Fruit fly (Drosophila melanogaster) whole organism, wandering third instar larva: ENCODE results near the gene Polr1H.

Source experiments
- CG9705 ChIP-seq: fragments of 200-800 bp; sonication (Bioruptor generic); optimal IDR thresholded peaks from 2 replicates; lab custom pipeline; 2018; ENCODE audit warnings: missing biosample characterization, mild to moderate bottlenecking, missing genetic modification characterization
- CrebA ChIP-seq: fragments of 200-800 bp; sonication (Bioruptor generic); optimal IDR thresholded peaks from 2 replicates; lab custom pipeline; 2016; ENCODE audit warnings: missing biosample characterization, mild to moderate bottlenecking, missing genetic modification characterization, borderline replicate concordance
- Dfd ChIP-seq: fragments of >200 bp; optimal IDR thresholded peaks from 2 replicates; lab custom pipeline; 2017; ENCODE audit warnings: missing biosample characterization, missing genetic modification characterization
- HLH106 ChIP-seq: fragments of 200-800 bp; optimal IDR thresholded peaks from 3 replicates; lab custom pipeline; 2019; ENCODE audit warnings: missing biosample characterization, mild to moderate bottlenecking, missing genetic modification characterization, moderate library complexity
- Hnf4 ChIP-seq: fragments of 200-800 bp; sonication (Bioruptor generic); optimal IDR thresholded peaks from 2 replicates; lab custom pipeline; 2016; ENCODE audit warnings: missing biosample characterization, mild to moderate bottlenecking, missing genetic modification characterization
- Hr83 ChIP-seq: fragments of 200-300 bp; sonication (Bioruptor generic); optimal IDR thresholded peaks from 2 replicates; lab custom pipeline; 2016; ENCODE audit warnings: missing biosample characterization, mild to moderate bottlenecking, missing genetic modification characterization, moderate library complexity; ENCODE audit not compliant: poor library complexity, severe bottlenecking
- Jra ChIP-seq: sonication (Bioruptor generic); optimal IDR thresholded peaks from 2 replicates; lab custom pipeline; 2016; ENCODE audit warnings: missing biosample characterization, missing genetic modification characterization
- Mio ChIP-seq: sonication (Bioruptor generic); optimal IDR thresholded peaks from 2 replicates; lab custom pipeline; 2016; ENCODE audit warnings: missing biosample characterization, missing genetic modification characterization
- OdsH ChIP-seq: fragments of 200-800 bp; sonication (Bioruptor generic); optimal IDR thresholded peaks from 2 replicates; lab custom pipeline; 2016; ENCODE audit warnings: missing biosample characterization, mild to moderate bottlenecking, missing genetic modification characterization
- Rel ChIP-seq, 2 experiments: fragments of 200-800 bp; sonication (Bioruptor generic) in 1 of 2; optimal IDR thresholded peaks; 2 replicates in 1 of 2; 3 replicates in 1 of 2; lab custom pipeline; 2016 to 2019; ENCODE audit warnings: mild to moderate bottlenecking in 2 of 2, missing biosample characterization in 2 of 2, missing genetic modification characterization in 2 of 2, moderate library complexity in 1 of 2
- Sp1 ChIP-seq: fragments of 200-800 bp; sonication (Bioruptor generic); optimal IDR thresholded peaks from 3 replicates; lab custom pipeline; 2019; ENCODE audit warnings: missing biosample characterization, mild to moderate bottlenecking, missing genetic modification characterization, moderate library complexity
- Vsx2 ChIP-seq: fragments of 200-300, 225-300 bp; sonication (Bioruptor generic); optimal IDR thresholded peaks from 2 replicates; lab custom pipeline; 2018; ENCODE audit warnings: missing biosample characterization, missing genetic modification characterization; ENCODE audit not compliant: partially characterized antibody
- br ChIP-seq: fragments of 200-800 bp; sonication (Bioruptor generic); optimal IDR thresholded peaks from 2 replicates; lab custom pipeline; 2016; ENCODE audit warnings: missing biosample characterization, missing genetic modification characterization
- dmrt93B ChIP-seq: fragments of 200-800 bp; sonication (Bioruptor generic); optimal IDR thresholded peaks from 2 replicates; lab custom pipeline; 2018; ENCODE audit warnings: missing biosample characterization, mild to moderate bottlenecking, missing genetic modification characterization
- dsf ChIP-seq: sonication (Bioruptor generic); optimal IDR thresholded peaks from 2 replicates; lab custom pipeline; 2016; ENCODE audit warnings: missing biosample characterization, missing genetic modification characterization, borderline replicate concordance
- foxo ChIP-seq, 2 experiments: fragments of 200-800 bp; sonication (Bioruptor generic); optimal IDR thresholded peaks; 2 replicates in 1 of 2; 3 replicates in 1 of 2; lab custom pipeline; 2016 to 2017; ENCODE audit warnings: missing biosample characterization in 2 of 2, missing genetic modification characterization in 2 of 2
- h ChIP-seq: fragments of 200-800 bp; sonication (Bioruptor generic); optimal IDR thresholded peaks from 3 replicates; lab custom pipeline; 2016; ENCODE audit warnings: missing biosample characterization, mild to moderate bottlenecking, missing genetic modification characterization
- jim ChIP-seq: fragments of 175-275, 200-325 bp; sonication (Bioruptor generic); optimal IDR thresholded peaks from 2 replicates; lab custom pipeline; 2016; ENCODE audit warnings: missing biosample characterization, mild to moderate bottlenecking, missing genetic modification characterization
- lola ChIP-seq: fragments of >200 bp; optimal IDR thresholded peaks from 2 replicates; lab custom pipeline; 2017; ENCODE audit warnings: missing biosample characterization, missing genetic modification characterization
- pan ChIP-seq: fragments of >200 bp; optimal IDR thresholded peaks from 2 replicates; lab custom pipeline; 2017
- rgr ChIP-seq: fragments of 200-800 bp; sonication (Bioruptor generic); optimal IDR thresholded peaks from 3 replicates; lab custom pipeline; 2016; ENCODE audit warnings: missing biosample characterization, mild to moderate bottlenecking, missing genetic modification characterization
- sage ChIP-seq: fragments of 200-800 bp; sonication (Bioruptor generic); optimal IDR thresholded peaks from 2 replicates; lab custom pipeline; 2016; ENCODE audit warnings: missing biosample characterization, mild to moderate bottlenecking, missing genetic modification characterization
- sv ChIP-seq: fragments of 200-800 bp; sonication (Bioruptor generic); optimal IDR thresholded peaks from 3 replicates; lab custom pipeline; 2016; ENCODE audit warnings: missing biosample characterization, missing genetic modification characterization
- tai ChIP-seq: sonication (Bioruptor generic); optimal IDR thresholded peaks from 2 replicates; lab custom pipeline; 2016; ENCODE audit warnings: missing biosample characterization, missing genetic modification characterization
- usp ChIP-seq: fragments of >200 bp; optimal IDR thresholded peaks from 2 replicates; lab custom pipeline; 2017; ENCODE audit warnings: missing biosample characterization, missing genetic modification characterization

The Polr1H gene

dm6 chr3R:21780086-21780485, 2.4 kb upstream of the Polr1H start:
- TF ChIP-seq jim (no peak), Hr83 (GFP tag; lab: Kevin White, UChicago) (no peak), lola (GFP tag; lab: Kevin White, UChicago) (no peak), OdsH (no peak), usp (GFP tag; lab: Kevin White, UChicago) (no peak), h (no peak), Sp1 (GFP tag; lab: Kevin White, UChicago) (no peak), foxo (GFP tag; optimal IDR thresholded peaks at IDR 0.05; lab: Kevin White, UChicago) (no peak), Rel (GFP tag; optimal IDR thresholded peaks at IDR 0.05; lab: Kevin White, UChicago) (no peak), Rel (tag; optimal IDR thresholded peaks at IDR 0.05; lab: Kevin White, UChicago) (no peak), Vsx2 (no peak), sage (GFP tag; lab: Kevin White, UChicago) (no peak)

- TF ChIP-seq tai (GFP tag; lab: Kevin White, UChicago) (no peak), rgr (no peak), Jra (GFP tag; lab: Kevin White, UChicago) (no peak), h (no peak), Hnf4 (GFP tag; lab: Kevin White, UChicago) (no peak), sage (GFP tag; lab: Kevin White, UChicago) (no peak), Vsx2 (no peak), Dfd (no peak)
Measured at dm6 chr3R:21775766-21776165, 1.9 kb downstream of the Polr1H start, which contains the start of the genes GABA-B-R2 and CG6800. Gene GABA-B-R2 (minus strand): TSS chr3R:21775840. Gene CG6800 (plus strand): TSS chr3R:21776138.

- TF ChIP-seq sv (GFP tag; lab: Kevin White, UChicago) (no peak), HLH106 (no peak), Mio (GFP tag; lab: Kevin White, UChicago) (no peak), dsf (no peak), OdsH (no peak), foxo (GFP tag; optimal IDR thresholded peaks at IDR 0.05; lab: Kevin White, UChicago) (no peak), Jra (GFP tag; lab: Kevin White, UChicago) (no peak), CG9705 (GFP tag; lab: Kevin White, UChicago) (no peak), br (GFP tag; lab: Kevin White, UChicago) (no peak), sage (GFP tag; lab: Kevin White, UChicago) (no peak), tai (GFP tag; lab: Kevin White, UChicago) (no peak), jim (no peak)
Measured at dm6 chr3R:21769218-21769617, 8.4 kb downstream of the Polr1H start, which contains the start of gene Burs. Gene Burs (plus strand): TSS chr3R:21769518.

dm6 chr3R:21758145-21758856, 19.3 kb downstream of the Polr1H start, which contains the start of gene CG42335:
Gene CG42335 (plus strand): TSS chr3R:21758764.
- TF ChIP-seq Rel (GFP tag; optimal IDR thresholded peaks at IDR 0.05; lab: Kevin White, UChicago), result no peak
- TF ChIP-seq Rel (tag; optimal IDR thresholded peaks at IDR 0.05; lab: Kevin White, UChicago), result peak; percentile 64
- no peak for TF ChIP-seq pan (lab: Kevin White, UChicago)
- peak; percentile 43 for TF ChIP-seq h
- TF ChIP-seq, all 38 proteins: peak for 2

- no peak for TF ChIP-seq Rel (GFP tag; optimal IDR thresholded peaks at IDR 0.05; lab: Kevin White, UChicago)
- no peak for TF ChIP-seq Rel (tag; optimal IDR thresholded peaks at IDR 0.05; lab: Kevin White, UChicago)
- no peak for TF ChIP-seq usp (GFP tag; lab: Kevin White, UChicago)
- TF ChIP-seq sage (GFP tag; lab: Kevin White, UChicago), result no peak
- TF ChIP-seq dmrt93B (GFP tag; lab: Kevin White, UChicago), result no peak
- TF ChIP-seq, all 38 proteins: peak for 0
Measured at dm6 chr3R:21757550-21757949, 20.1 kb downstream of the Polr1H start.

dm6 chr3R:21753974-21754373, 23.7 kb downstream of the Polr1H start, which contains the start of gene CG31198:
Gene CG31198 (plus strand): TSS chr3R:21754324.
- TF ChIP-seq CrebA (GFP tag; lab: Kevin White, UChicago), result peak; percentile 19
- no peak for TF ChIP-seq Vsx2
- no peak for TF ChIP-seq Rel (GFP tag; optimal IDR thresholded peaks at IDR 0.05; lab: Kevin White, UChicago)
- TF ChIP-seq Rel (tag; optimal IDR thresholded peaks at IDR 0.05; lab: Kevin White, UChicago), result peak; percentile 33
- no peak for TF ChIP-seq rgr
- TF ChIP-seq br (GFP tag; lab: Kevin White, UChicago), result peak; percentile 48
